Worm (Caenorhabditis elegans) whole organism, L1 larva: Measurements from ENCODE around the gene C06E1.1.
A peak's percentile ranks its signal among the peaks of the same experiment; 100 is the strongest.

Experiments used
- C16A3.4 ChIP-seq: fragments of 150-350 bp; optimal IDR thresholded peaks from 2 replicates; lab custom pipeline; 2014; ENCODE audit warnings: missing biosample characterization, missing genetic modification characterization
- C34B4.2 ChIP-seq: sonication (generic microtip); optimal IDR thresholded peaks from 2 replicates; lab custom pipeline; 2017; ENCODE audit warnings: mild to moderate bottlenecking, missing genetic modification characterization, missing compliant biosample characterization
- F16B12.6 ChIP-seq: fragments of 150-350 bp; optimal IDR thresholded peaks from 2 replicates; lab custom pipeline; 2014; ENCODE audit warnings: missing biosample characterization, missing genetic modification characterization
- aha-1 ChIP-seq: fragments of 150-350 bp; optimal IDR thresholded peaks from 2 replicates; lab custom pipeline; 2014; ENCODE audit warnings: missing biosample characterization, missing genetic modification characterization
- ama-1 ChIP-seq: fragments of 150-350 bp; optimal IDR thresholded peaks from 2 replicates; lab custom pipeline; 2014
- blmp-1 ChIP-seq: fragments of 150-350 bp; optimal IDR thresholded peaks from 2 replicates; lab custom pipeline; 2014; ENCODE audit warnings: missing biosample characterization, missing genetic modification characterization
- ceh-82 ChIP-seq, 3 experiments: fragments of 150-350 bp in 1 of 3; sonication (generic microtip) in 2 of 3; optimal IDR thresholded peaks; 2 replicates each; lab custom pipeline; 2014 to 2017; ENCODE audit warnings: missing biosample characterization in 3 of 3, missing genetic modification characterization in 3 of 3
- ceh-88 ChIP-seq: fragments of 200-800 bp; sonication (Bioruptor generic); IDR thresholded peaks from 2 replicates; pipeline ENCODE4 v1.3.6; 2022; ENCODE audit warnings: missing genetic modification characterization, missing compliant biosample characterization
- dpl-1 ChIP-seq, 3 experiments: fragments of 150-350 bp in 2 of 3; sonication (generic microtip) in 1 of 3; optimal IDR thresholded peaks; 2 replicates each; lab custom pipeline; 2014 to 2017; ENCODE audit warnings: missing biosample characterization in 3 of 3, missing genetic modification characterization in 3 of 3, missing genetic modification reagents in 3 of 3
- efl-1 ChIP-seq, 4 experiments: fragments of 150-350 bp; optimal IDR thresholded peaks in 3 of 4; peaks in 1 of 4; 1 replicate in 1 of 4; 2 replicates in 3 of 4; lab custom pipeline; 2014; ENCODE audit warnings: missing biosample characterization in 2 of 4, missing genetic modification characterization in 2 of 4, missing genetic modification reagents in 2 of 4
- egl-13 ChIP-seq: sonication (generic microtip); optimal IDR thresholded peaks from 2 replicates; lab custom pipeline; 2016; ENCODE audit warnings: missing genotype, missing genetic modification reagents, missing genetic modification characterization, missing compliant biosample characterization
- elt-3 ChIP-seq, 6 experiments: fragments of 150-350 bp in 1 of 6; sonication (generic microtip); optimal IDR thresholded peaks; 2 replicates each; lab custom pipeline; 2017 to 2018; ENCODE audit warnings: missing biosample characterization in 6 of 6, missing genetic modification characterization in 6 of 6, inconsistent platforms in 1 of 6
- ets-5 ChIP-seq: fragments of 200-800 bp; sonication (Bioruptor generic); IDR thresholded peaks from 2 replicates; pipeline ENCODE4 v1.3.6; 2022; ENCODE audit warnings: missing genetic modification characterization, missing compliant biosample characterization
- fkh-10 ChIP-seq: sonication (generic microtip); optimal IDR thresholded peaks from 2 replicates; lab custom pipeline; 2017; ENCODE audit warnings: missing biosample characterization, missing genetic modification reagents, missing genetic modification characterization
- fkh-4 ChIP-seq: sonication (generic microtip); optimal IDR thresholded peaks from 2 replicates; lab custom pipeline; 2016; ENCODE audit warnings: missing compliant biosample characterization, missing genetic modification characterization, borderline replicate concordance
- hlh-17 ChIP-seq: fragments of 200-800 bp; sonication (Bioruptor generic); optimal IDR thresholded peaks from 2 replicates; lab custom pipeline; 2018; ENCODE audit warnings: missing genetic modification characterization, mild to moderate bottlenecking, missing compliant biosample characterization, moderate library complexity, borderline replicate concordance
- lin-13 ChIP-seq: fragments of 150-350 bp; optimal IDR thresholded peaks from 2 replicates; lab custom pipeline; 2014; ENCODE audit warnings: missing biosample characterization, missing genetic modification reagents, missing genetic modification characterization
- lin-14 ChIP-seq: fragments of 200-800 bp; sonication (Bioruptor generic); optimal IDR thresholded peaks from 2 replicates; lab custom pipeline; 2018; ENCODE audit warnings: mild to moderate bottlenecking, missing genetic modification characterization, moderate library complexity, missing compliant biosample characterization
- lin-35 ChIP-seq, 2 experiments: fragments of 150-350 bp; optimal IDR thresholded peaks; 2 replicates each; lab custom pipeline; 2014; ENCODE audit warnings: missing biosample characterization in 2 of 2, missing genetic modification characterization in 2 of 2, missing genetic modification reagents in 2 of 2
- lin-39 ChIP-seq: fragments of 150-350 bp; optimal IDR thresholded peaks from 2 replicates; lab custom pipeline; 2014; ENCODE audit warnings: missing biosample characterization, missing genetic modification reagents, missing genetic modification characterization
- lir-3 ChIP-seq: sonication (generic microtip); optimal IDR thresholded peaks from 2 replicates; lab custom pipeline; 2016; ENCODE audit warnings: mild to moderate bottlenecking, missing genetic modification characterization, moderate library complexity, missing compliant biosample characterization; ENCODE audit not compliant: poor library complexity
- mef-2 ChIP-seq: fragments of 150-350 bp; optimal IDR thresholded peaks from 2 replicates; lab custom pipeline; 2014; ENCODE audit warnings: missing biosample characterization, missing genetic modification characterization
- nhr-19 ChIP-seq: fragments of 200-800 bp; sonication (Bioruptor generic); conservative IDR thresholded peaks from 2 replicates; pipeline ENCODE4 v1.3.6; 2022; ENCODE audit warnings: missing genetic modification characterization, missing compliant biosample characterization
- nhr-237 ChIP-seq: fragments of 150-350 bp; optimal IDR thresholded peaks from 2 replicates; lab custom pipeline; 2014; ENCODE audit warnings: missing biosample characterization, missing genetic modification characterization
- nhr-76 ChIP-seq: sonication (generic microtip); optimal IDR thresholded peaks from 2 replicates; lab custom pipeline; 2017; ENCODE audit warnings: missing biosample characterization, missing genetic modification characterization
- nhr-84 ChIP-seq: sonication (generic microtip); optimal IDR thresholded peaks from 2 replicates; lab custom pipeline; 2017; ENCODE audit warnings: missing biosample characterization, missing genetic modification characterization
- snu-23 ChIP-seq: sonication (generic microtip); optimal IDR thresholded peaks from 2 replicates; lab custom pipeline; 2016; ENCODE audit warnings: missing genetic modification characterization, missing compliant biosample characterization
- sox-4 ChIP-seq: sonication (generic microtip); optimal IDR thresholded peaks from 2 replicates; lab custom pipeline; 2016; ENCODE audit warnings: missing genetic modification characterization, missing compliant biosample characterization
- sup-37 ChIP-seq: fragments of 200-800 bp; sonication (Bioruptor generic); optimal IDR thresholded peaks from 2 replicates; lab custom pipeline; 2018; ENCODE audit warnings: mild to moderate bottlenecking, missing genetic modification characterization, missing compliant biosample characterization
- swsn-7 ChIP-seq: sonication (generic microtip); optimal IDR thresholded peaks from 2 replicates; lab custom pipeline; 2016; ENCODE audit warnings: missing genetic modification characterization, missing compliant biosample characterization
- tbx-2 ChIP-seq: sonication (generic microtip); optimal IDR thresholded peaks from 2 replicates; lab custom pipeline; 2016; ENCODE audit warnings: missing genetic modification characterization, missing compliant biosample characterization
- tlp-1 ChIP-seq: fragments of 150-350 bp; optimal IDR thresholded peaks from 2 replicates; lab custom pipeline; 2014; ENCODE audit warnings: missing biosample characterization, missing genetic modification characterization
- unc-30 ChIP-seq: sonication (generic microtip); optimal IDR thresholded peaks from 2 replicates; lab custom pipeline; 2017; ENCODE audit warnings: missing biosample characterization, missing genetic modification characterization
- unc-62 ChIP-seq: fragments of 150-350 bp; optimal IDR thresholded peaks from 2 replicates; lab custom pipeline; 2014; ENCODE audit warnings: missing biosample characterization, missing genetic modification reagents, missing genetic modification characterization
- unc-86 ChIP-seq: sonication (generic microtip); optimal IDR thresholded peaks from 2 replicates; lab custom pipeline; 2016; ENCODE audit warnings: missing genetic modification characterization, missing compliant biosample characterization
- vab-15 ChIP-seq: sonication (generic microtip); optimal IDR thresholded peaks from 2 replicates; lab custom pipeline; 2017; ENCODE audit warnings: missing genotype, mild to moderate bottlenecking, missing genetic modification characterization, missing compliant biosample characterization
- xbp-1 ChIP-seq: sonication (generic microtip); optimal IDR thresholded peaks from 2 replicates; lab custom pipeline; 2016; ENCODE audit warnings: missing genetic modification characterization, missing compliant biosample characterization
- zag-1 ChIP-seq: fragments of 150-350 bp; optimal IDR thresholded peaks from 2 replicates; lab custom pipeline; 2014; ENCODE audit warnings: missing biosample characterization, missing genetic modification characterization

The C06E1.1 gene

DNA sequence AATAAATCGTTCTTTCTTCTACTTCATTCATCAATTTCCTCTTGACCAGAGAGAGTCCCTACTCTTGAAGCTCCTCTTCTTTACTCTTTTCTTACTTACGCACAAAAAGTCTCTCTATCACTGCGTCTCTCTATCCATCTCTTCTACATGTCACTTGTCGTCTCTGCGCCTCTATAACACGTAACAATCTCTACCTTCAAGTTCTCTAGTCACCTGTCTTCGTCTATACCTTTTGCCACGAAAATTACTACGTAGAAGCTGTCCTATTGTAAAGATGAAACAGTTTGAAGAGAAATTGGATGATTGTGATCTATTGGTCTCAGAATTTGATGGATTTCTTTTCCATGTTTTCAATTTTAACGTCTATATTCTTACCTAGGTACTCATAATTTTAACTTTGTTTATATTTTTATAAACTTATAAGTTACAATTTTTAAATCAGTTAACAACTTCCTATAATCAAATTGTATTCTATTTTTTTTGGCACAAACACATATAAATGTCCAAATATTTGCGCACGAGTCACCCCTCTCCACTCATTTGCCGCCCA is 48.7 kb upstream of the C06E1.1 start, which contains the start of gene C02D5.2 (continued):
- TF ChIP-seq unc-62 (GFP tag; lab: Kevin White, UChicago) (no peak), tbx-2 (tag; lab: Kevin White, UChicago) (peak; percentile 22)

DNA sequence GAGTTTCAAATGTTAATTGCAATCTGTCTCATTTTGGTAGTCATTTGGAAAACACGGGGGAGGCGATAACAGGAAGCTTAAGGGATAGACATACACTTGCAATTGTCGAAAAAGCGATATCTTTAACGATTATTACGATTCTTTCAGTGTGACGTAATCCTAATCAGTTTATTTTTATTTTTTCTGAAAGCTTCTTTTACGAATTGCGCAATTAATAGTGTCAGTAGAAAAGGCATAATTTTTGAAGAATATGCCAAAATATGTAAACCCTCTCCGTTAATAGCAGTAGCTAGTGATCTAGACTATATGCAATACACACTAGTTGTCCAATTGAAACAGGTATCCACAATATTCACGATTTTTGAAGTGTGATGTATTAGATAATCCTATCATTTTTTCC is 45.2 kb upstream of the C06E1.1 start:
- TF ChIP-seq lin-14 (GFP tag; lab: Kevin White, UChicago) (no peak), zag-1 (tag; lab: Kevin White, UChicago) (no peak), snu-23 (GFP tag; lab: Kevin White, UChicago) (no peak), lir-3 (tag; lab: Kevin White, UChicago) (no peak), nhr-84 (tag; lab: Kevin White, UChicago) (no peak), xbp-1 (tag; lab: Kevin White, UChicago) (no peak), fkh-10 (GFP tag; lab: Kevin White, UChicago) (no peak), egl-13 (tag; lab: Kevin White, UChicago) (no peak), unc-86 (no peak), F16B12.6 (tag; lab: Kevin White, UChicago) (no peak), hlh-17 (GFP tag; lab: Kevin White, UChicago) (no peak), nhr-237 (tag; lab: Kevin White, UChicago) (no peak), swsn-7 (tag; lab: Kevin White, UChicago) (no peak), C34B4.2 (tag; lab: Kevin White, UChicago) (no peak), ama-1 (lab: Kevin White, UChicago) (no peak), unc-62 (GFP tag; lab: Kevin White, UChicago) (no peak)

DNA sequence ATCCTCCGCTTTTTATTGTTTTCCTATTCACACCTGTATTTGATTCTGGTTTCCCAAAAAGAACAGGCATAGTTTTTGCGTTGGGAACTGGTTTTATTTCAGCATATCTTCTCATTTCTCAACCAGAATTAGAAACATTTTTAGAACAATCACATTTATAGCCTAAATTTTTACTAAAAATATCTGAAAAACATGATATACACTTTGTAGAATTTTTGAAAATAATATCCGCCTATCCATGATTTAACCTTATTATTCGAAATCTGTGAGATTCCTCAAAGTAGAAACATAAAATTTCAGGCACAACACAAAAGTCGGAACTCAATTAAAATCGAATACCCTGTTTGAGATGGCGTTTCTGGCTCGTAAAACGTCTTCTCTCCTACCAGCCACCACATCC is 44.8 kb upstream of the C06E1.1 start, which contains the start of gene acdh-6:
acdh-6 (plus strand) TSS at position 301 of the 400 bp plus-strand sequence.
- TF ChIP-seq nhr-76 (tag; lab: Kevin White, UChicago): no peak
- no peak for TF ChIP-seq C16A3.4 (tag; lab: Kevin White, UChicago)
- no peak for TF ChIP-seq sup-37 (GFP tag; lab: Kevin White, UChicago)
- TF ChIP-seq aha-1 (tag; lab: Kevin White, UChicago): no peak
- TF ChIP-seq blmp-1 (tag; lab: Kevin White, UChicago): no peak
- no peak for TF ChIP-seq dpl-1 (GFP tag; optimal IDR thresholded peaks at IDR 0.05; lab: Kevin White, UChicago)
- no peak for TF ChIP-seq efl-1 (optimal IDR thresholded peaks at IDR 0.05; lab: Kevin White, UChicago)
- TF ChIP-seq efl-1 (GFP tag; optimal IDR thresholded peaks at IDR 0.05 in 1 of 2; lab: Kevin White, UChicago): no peak
- TF ChIP-seq vab-15 (tag; lab: Kevin White, UChicago): no peak
- no peak for TF ChIP-seq unc-30
- no peak for TF ChIP-seq xbp-1 (tag; lab: Kevin White, UChicago)
- TF ChIP-seq ama-1 (lab: Kevin White, UChicago): no peak
- TF ChIP-seq ceh-88 (GFP tag; lab: Robert Waterston, UW): no peak
- TF ChIP-seq tbx-2 (tag; lab: Kevin White, UChicago): no peak
- no peak for TF ChIP-seq lin-35 (GFP tag; optimal IDR thresholded peaks at IDR 0.05; lab: Kevin White, UChicago)
- TF ChIP-seq ceh-82 (tag; optimal IDR thresholded peaks at IDR 0.05; lab: Kevin White, UChicago): no peak

DNA sequence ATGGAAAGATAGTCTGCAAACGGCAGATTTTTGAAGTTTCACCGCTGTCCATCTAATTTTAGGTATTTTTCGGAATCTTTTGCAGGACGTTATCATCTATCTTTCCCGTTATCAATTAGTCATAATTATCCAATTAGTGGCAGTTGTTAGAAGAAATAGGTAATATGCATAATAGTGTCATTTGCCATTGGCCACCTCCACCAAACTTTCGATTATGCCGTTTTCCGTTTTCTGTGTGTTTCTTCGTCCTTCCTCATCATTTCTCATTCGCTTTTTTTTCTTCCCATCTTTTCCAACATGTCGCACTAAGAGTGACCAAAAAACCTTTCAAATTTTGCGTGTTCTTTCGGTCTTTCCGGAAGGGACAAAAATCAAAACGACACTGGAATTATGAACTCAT is 41.3 kb upstream of the C06E1.1 start:
- TF ChIP-seq blmp-1 (tag; lab: Kevin White, UChicago) (peak; percentile 67), sox-4 (tag; lab: Kevin White, UChicago) (no peak), elt-3 (tag; optimal IDR thresholded peaks at IDR 0.05; lab: Kevin White, UChicago) (no peak), efl-1 (optimal IDR thresholded peaks at IDR 0.05; lab: Kevin White, UChicago) (no peak), efl-1 (GFP tag; optimal IDR thresholded peaks at IDR 0.05 in 1 of 2; lab: Kevin White, UChicago) (peak in 1 of 2 experiments; percentile 71), mef-2 (no peak), ama-1 (lab: Kevin White, UChicago) (no peak)

DNA sequence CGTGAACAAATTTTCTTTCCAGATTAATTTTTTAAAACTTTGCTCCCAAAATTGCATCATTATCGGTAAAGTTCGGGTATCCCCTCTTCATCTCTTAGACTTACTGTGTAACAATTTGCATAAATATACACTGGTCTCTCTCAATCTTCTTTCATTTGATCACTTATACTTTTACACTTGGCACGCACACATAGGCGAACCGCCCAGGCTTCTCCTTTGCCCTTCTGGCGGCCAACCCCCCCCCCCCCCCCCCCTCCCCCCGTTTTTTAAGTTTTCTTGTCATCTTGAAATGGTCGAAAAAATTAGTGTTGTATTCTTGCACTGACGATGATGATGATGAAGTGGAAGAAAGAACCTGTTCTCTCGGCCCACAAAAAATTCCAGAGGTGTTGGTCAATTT is 35.3 kb upstream of the C06E1.1 start:
- TF ChIP-seq lin-13: no peak
- no peak for TF ChIP-seq nhr-84 (tag; lab: Kevin White, UChicago)
- TF ChIP-seq unc-30: no peak
- no peak for TF ChIP-seq ets-5 (GFP tag; lab: Robert Waterston, UW)
- TF ChIP-seq nhr-19 (GFP tag; lab: Robert Waterston, UW): no peak
- no peak for TF ChIP-seq fkh-4
- TF ChIP-seq tlp-1 (tag; lab: Kevin White, UChicago): no peak
- TF ChIP-seq unc-86: no peak
- no peak for TF ChIP-seq lin-39 (tag; lab: Kevin White, UChicago)
- TF ChIP-seq sup-37 (GFP tag; lab: Kevin White, UChicago): no peak
